Worm (Caenorhabditis elegans) whole organism, L2 larva: ENCODE measurements around the gene msa-1.

Source experiments
- C34F6.9 ChIP-seq: fragments of 150-350 bp; optimal IDR thresholded peaks from 2 replicates; lab custom pipeline; 2014; ENCODE audit warnings: missing biosample characterization, missing genetic modification characterization
- ama-1 ChIP-seq: fragments of 150-350 bp; optimal IDR thresholded peaks from 2 replicates; lab custom pipeline; 2018; ENCODE audit warnings: inconsistent platforms
- egl-27 ChIP-seq: sonication (generic microtip); optimal IDR thresholded peaks from 3 replicates; lab custom pipeline; 2017; ENCODE audit warnings: missing biosample characterization, missing genetic modification reagents, missing genetic modification characterization
- elt-1 ChIP-seq: fragments of 150-350 bp; optimal IDR thresholded peaks from 2 replicates; lab custom pipeline; 2014; ENCODE audit warnings: missing biosample characterization, missing genetic modification characterization
- mdl-1 ChIP-seq, 2 experiments: fragments of 150-350 bp in 1 of 2; sonication (generic microtip) in 1 of 2; optimal IDR thresholded peaks; 2 replicates each; lab custom pipeline; 2017; ENCODE audit warnings: missing biosample characterization in 2 of 2, missing genetic modification characterization in 2 of 2
- nhr-25 ChIP-seq: fragments of 150-350 bp; sonication (generic microtip); optimal IDR thresholded peaks from 3 replicates; lab custom pipeline; 2014; ENCODE audit warnings: missing biosample characterization, missing genetic modification characterization
- nhr-6 ChIP-seq: fragments of 150-350 bp; optimal IDR thresholded peaks from 2 replicates; lab custom pipeline; 2014; ENCODE audit warnings: missing biosample characterization, missing genetic modification characterization
- zag-1 ChIP-seq: fragments of 150-350 bp; optimal IDR thresholded peaks from 2 replicates; lab custom pipeline; 2014; ENCODE audit warnings: missing biosample characterization, missing genetic modification characterization

ce11 chrIV:9108631-9109030 lies 20.2 kb downstream of the msa-1 start, which contains the start of gene aly-1:
- TF ChIP-seq egl-27 (no peak), nhr-6 (tag; lab: Kevin White, UChicago) (no peak), elt-1 (tag; lab: Kevin White, UChicago) (no peak), ama-1 (no peak), mdl-1 (tag; optimal IDR thresholded peaks at IDR 0.05; lab: Kevin White, UChicago) (no peak), C34F6.9 (tag; lab: Kevin White, UChicago) (no peak), nhr-25 (tag; lab: Kevin White, UChicago) (no peak), zag-1 (tag; lab: Kevin White, UChicago) (no peak)
